Worm (Caenorhabditis elegans) whole organism, L2 larva: ENCODE measurements around the gene C05G5.3.

Experiments
- C34F6.9 ChIP-seq: fragments of 150-350 bp; optimal IDR thresholded peaks from 2 replicates; lab custom pipeline; 2014; ENCODE audit warnings: missing biosample characterization, missing genetic modification characterization
- F13H6.1 ChIP-seq: sonication (generic microtip); optimal IDR thresholded peaks from 2 replicates; lab custom pipeline; 2016; ENCODE audit warnings: missing genetic modification characterization, missing compliant biosample characterization
- alr-1 ChIP-seq: fragments of 150-350 bp; optimal IDR thresholded peaks from 2 replicates; lab custom pipeline; 2014; ENCODE audit warnings: missing biosample characterization, missing genetic modification characterization
- aly-2 ChIP-seq: fragments of 150-350 bp; optimal IDR thresholded peaks from 2 replicates; lab custom pipeline; 2014; ENCODE audit warnings: missing biosample characterization, missing genetic modification characterization
- ama-1 ChIP-seq: fragments of 150-350 bp; optimal IDR thresholded peaks from 2 replicates; lab custom pipeline; 2018; ENCODE audit warnings: inconsistent platforms
- blmp-1 ChIP-seq: sonication (generic microtip); optimal IDR thresholded peaks from 2 replicates; lab custom pipeline; 2017; ENCODE audit warnings: missing genetic modification characterization, mild to moderate bottlenecking, missing compliant biosample characterization, antibody characterized with exemption, moderate library complexity; ENCODE audit not compliant: insufficient read depth
- ceh-16 ChIP-seq: fragments of 150-350 bp; optimal IDR thresholded peaks from 2 replicates; lab custom pipeline; 2014; ENCODE audit warnings: missing biosample characterization, missing genetic modification characterization
- ceh-82 ChIP-seq: fragments of 150-350 bp; optimal IDR thresholded peaks from 2 replicates; lab custom pipeline; 2014; ENCODE audit warnings: missing biosample characterization, missing genetic modification characterization
- crh-2 ChIP-seq: sonication (generic microtip); optimal IDR thresholded peaks from 2 replicates; lab custom pipeline; 2017; ENCODE audit warnings: missing biosample characterization, missing genetic modification characterization
- dmd-4 ChIP-seq: sonication (generic microtip); optimal IDR thresholded peaks from 2 replicates; lab custom pipeline; 2017; ENCODE audit warnings: missing biosample characterization, missing genetic modification characterization
- egl-27 ChIP-seq: sonication (generic microtip); optimal IDR thresholded peaks from 3 replicates; lab custom pipeline; 2017; ENCODE audit warnings: missing biosample characterization, missing genetic modification reagents, missing genetic modification characterization
- elt-1 ChIP-seq: fragments of 150-350 bp; optimal IDR thresholded peaks from 2 replicates; lab custom pipeline; 2014; ENCODE audit warnings: missing biosample characterization, missing genetic modification characterization
- elt-3 ChIP-seq: sonication (generic microtip); optimal IDR thresholded peaks from 2 replicates; lab custom pipeline; 2017; ENCODE audit warnings: missing biosample characterization, missing genetic modification characterization
- fos-1 ChIP-seq: fragments of 150-350 bp; optimal IDR thresholded peaks from 2 replicates; lab custom pipeline; 2014; ENCODE audit warnings: missing biosample characterization, missing genetic modification characterization
- gmeb-1 ChIP-seq: fragments of 150-350 bp; optimal IDR thresholded peaks from 2 replicates; lab custom pipeline; 2014; ENCODE audit warnings: missing biosample characterization, missing genetic modification characterization
- lin-11 ChIP-seq: fragments of 150-350 bp; sonication (generic microtip); optimal IDR thresholded peaks from 2 replicates; lab custom pipeline; 2014; ENCODE audit warnings: missing biosample characterization, missing genetic modification characterization, inconsistent platforms, mixed read lengths
- lsy-2 ChIP-seq, 2 experiments: fragments of 150-350 bp in 1 of 2; sonication (generic microtip) in 1 of 2; optimal IDR thresholded peaks; 2 replicates each; lab custom pipeline; 2014 to 2017; ENCODE audit warnings: missing biosample characterization in 2 of 2, missing genetic modification characterization in 2 of 2
- mab-5 ChIP-seq: fragments of 150-350 bp; optimal IDR thresholded peaks from 2 replicates; lab custom pipeline; 2014; ENCODE audit warnings: missing biosample characterization, missing genetic modification characterization
- mbf-1 ChIP-seq: sonication (generic microtip); optimal IDR thresholded peaks from 2 replicates; lab custom pipeline; 2017; ENCODE audit warnings: missing biosample characterization, missing genetic modification characterization
- mdl-1 ChIP-seq, 2 experiments: fragments of 150-350 bp in 1 of 2; sonication (generic microtip) in 1 of 2; optimal IDR thresholded peaks; 2 replicates each; lab custom pipeline; 2017; ENCODE audit warnings: missing biosample characterization in 2 of 2, missing genetic modification characterization in 2 of 2
- nhr-10 ChIP-seq: sonication (generic microtip); optimal IDR thresholded peaks from 2 replicates; lab custom pipeline; 2017; ENCODE audit warnings: missing biosample characterization, missing genetic modification characterization
- nhr-11 ChIP-seq: fragments of 150-350 bp; optimal IDR thresholded peaks from 2 replicates; lab custom pipeline; 2014; ENCODE audit warnings: missing biosample characterization, missing genetic modification characterization
- nhr-129 ChIP-seq: fragments of 150-350 bp; optimal IDR thresholded peaks from 2 replicates; lab custom pipeline; 2014; ENCODE audit warnings: missing biosample characterization, missing genetic modification characterization
- nhr-21 ChIP-seq: fragments of 150-350 bp; optimal IDR thresholded peaks from 2 replicates; lab custom pipeline; 2014; ENCODE audit warnings: missing biosample characterization, missing genetic modification characterization
- nhr-23 ChIP-seq: fragments of 150-350 bp; optimal IDR thresholded peaks from 2 replicates; lab custom pipeline; 2014; ENCODE audit warnings: missing biosample characterization, missing genetic modification reagents, missing genetic modification characterization
- nhr-237 ChIP-seq: fragments of 150-350 bp; optimal IDR thresholded peaks from 2 replicates; lab custom pipeline; 2014; ENCODE audit warnings: missing biosample characterization, missing genetic modification characterization
- nhr-25 ChIP-seq: fragments of 150-350 bp; sonication (generic microtip); optimal IDR thresholded peaks from 3 replicates; lab custom pipeline; 2014; ENCODE audit warnings: missing biosample characterization, missing genetic modification characterization
- peb-1 ChIP-seq: fragments of 150-350 bp; optimal IDR thresholded peaks from 2 replicates; lab custom pipeline; 2014; ENCODE audit warnings: missing biosample characterization, missing genetic modification characterization
- sem-4 ChIP-seq: fragments of 150-350 bp; optimal IDR thresholded peaks from 2 replicates; lab custom pipeline; 2014; ENCODE audit warnings: missing biosample characterization, missing genetic modification reagents, missing genetic modification characterization
- skn-1 ChIP-seq: sonication (generic microtip); optimal IDR thresholded peaks from 2 replicates; lab custom pipeline; 2017; ENCODE audit warnings: missing biosample characterization, missing genetic modification characterization
- sma-3 ChIP-seq: sonication (generic microtip); optimal IDR thresholded peaks from 2 replicates; lab custom pipeline; 2016; ENCODE audit warnings: missing genetic modification reagents, missing genetic modification characterization, missing compliant biosample characterization
- sma-9 ChIP-seq, 2 experiments: fragments of 150-350 bp in 1 of 2; sonication (generic microtip) in 1 of 2; optimal IDR thresholded peaks; 2 replicates each; lab custom pipeline; 2014 to 2016; ENCODE audit warnings: missing genetic modification characterization in 2 of 2, mild to moderate bottlenecking in 1 of 2, missing biosample characterization in 1 of 2, missing compliant biosample characterization in 1 of 2, missing genetic modification reagents in 1 of 2, moderate library complexity in 1 of 2
- snpc-4 ChIP-seq: fragments of 150-350 bp; optimal IDR thresholded peaks from 2 replicates; lab custom pipeline; 2014; ENCODE audit warnings: missing biosample characterization, missing genetic modification characterization
- unc-39 ChIP-seq: fragments of 150-350 bp; optimal IDR thresholded peaks from 2 replicates; lab custom pipeline; 2014; ENCODE audit warnings: missing biosample characterization, missing genetic modification characterization
- unc-55 ChIP-seq: fragments of 150-350 bp; sonication (generic microtip); optimal IDR thresholded peaks from 3 replicates; lab custom pipeline; 2014; ENCODE audit warnings: missing biosample characterization, missing genetic modification reagents, missing genetic modification characterization
- unc-62 ChIP-seq: fragments of 150-350 bp; optimal IDR thresholded peaks from 2 replicates; lab custom pipeline; 2014; ENCODE audit warnings: missing biosample characterization, missing genetic modification reagents, missing genetic modification characterization
- zag-1 ChIP-seq: fragments of 150-350 bp; optimal IDR thresholded peaks from 2 replicates; lab custom pipeline; 2014; ENCODE audit warnings: missing biosample characterization, missing genetic modification characterization
- ztf-1 ChIP-seq: fragments of 200-800 bp; sonication (Bioruptor generic); conservative IDR thresholded peaks from 2 replicates; pipeline ENCODE4 v1.3.6; 2022; ENCODE audit warnings: missing genetic modification characterization, missing compliant biosample characterization
- ztf-11 ChIP-seq: sonication (generic microtip); optimal IDR thresholded peaks from 2 replicates; lab custom pipeline; 2017; ENCODE audit warnings: missing biosample characterization, missing genetic modification characterization
- ztf-4 ChIP-seq: fragments of 150-350 bp; optimal IDR thresholded peaks from 2 replicates; lab custom pipeline; 2014; ENCODE audit warnings: missing biosample characterization, missing genetic modification characterization

The C05G5.3 gene

ce11 chrX:14706698-14707285 lies 45.0 kb downstream of the C05G5.3 start, which contains the start of gene tmem-184:
tmem-184 (minus strand) TSS chrX:14706861.
- no peak for TF ChIP-seq aly-2 (tag; lab: Kevin White, UChicago)
- TF ChIP-seq ama-1 (lab: Kevin White, UChicago), result no peak
- no peak for TF ChIP-seq unc-62 (GFP tag; lab: Kevin White, UChicago)
- no peak for TF ChIP-seq ceh-82 (tag; lab: Kevin White, UChicago)
- TF ChIP-seq dmd-4 (tag; lab: Kevin White, UChicago), result no peak
- TF ChIP-seq nhr-237 (tag; lab: Kevin White, UChicago), result no peak
- no peak for TF ChIP-seq alr-1 (tag; lab: Kevin White, UChicago)
- no peak for TF ChIP-seq ceh-16
- TF ChIP-seq unc-55 (GFP tag; lab: Kevin White, UChicago), result no peak
- TF ChIP-seq lin-11 (tag; lab: Kevin White, UChicago), result no peak
- no peak for TF ChIP-seq nhr-11
- TF ChIP-seq nhr-25 (tag; lab: Kevin White, UChicago), result no peak
- TF ChIP-seq sma-9 (GFP tag; optimal IDR thresholded peaks at IDR 0.05; lab: Kevin White, UChicago), result peak; percentile 70
- no peak for TF ChIP-seq sma-9 (tag; optimal IDR thresholded peaks at IDR 0.05; lab: Kevin White, UChicago)
- TF ChIP-seq nhr-10, result no peak
- TF ChIP-seq sem-4 (tag; lab: Kevin White, UChicago), result no peak
- peak; percentile 29 for TF ChIP-seq nhr-129 (tag; lab: Kevin White, UChicago)
- TF ChIP-seq C34F6.9 (tag; lab: Kevin White, UChicago), result peak; percentile 22
- no peak for TF ChIP-seq mbf-1 (tag; lab: Kevin White, UChicago)
- peak; percentile 0 for TF ChIP-seq nhr-21 (tag; lab: Kevin White, UChicago)
- no peak for TF ChIP-seq nhr-23 (tag; lab: Kevin White, UChicago)
- TF ChIP-seq mab-5 (tag; lab: Kevin White, UChicago), result no peak
- no peak for TF ChIP-seq peb-1 (tag; lab: Kevin White, UChicago)
- peak; percentile 89 for TF ChIP-seq fos-1
- peak; percentile 1 for TF ChIP-seq sma-3 (GFP tag; lab: Kevin White, UChicago)
- TF ChIP-seq F13H6.1 (tag; lab: Kevin White, UChicago), result peak; percentile 7
- no peak for TF ChIP-seq gmeb-1 (tag; lab: Kevin White, UChicago)
- TF ChIP-seq unc-39, result no peak
- TF ChIP-seq elt-3, result no peak
- TF ChIP-seq crh-2 (tag; lab: Kevin White, UChicago), result peak; percentile 66
- TF ChIP-seq egl-27 (tag; lab: Kevin White, UChicago), result no peak
- TF ChIP-seq lsy-2 (tag; optimal IDR thresholded peaks at IDR 0.05; lab: Kevin White, UChicago), result peak in 1 of 2 experiments; percentile 4
- no peak for TF ChIP-seq ztf-11 (tag; lab: Kevin White, UChicago)
- no peak for TF ChIP-seq blmp-1 (tag; lab: Kevin White, UChicago)

ce11 chrX:14704933-14705332 lies 46.9 kb downstream of the C05G5.3 start:
- peak; percentile 31 for TF ChIP-seq snpc-4 (tag; lab: Kevin White, UChicago)
- TF ChIP-seq elt-1 (tag; lab: Kevin White, UChicago), result no peak
- no peak for TF ChIP-seq C34F6.9 (tag; lab: Kevin White, UChicago)

- TF ChIP-seq sma-3 (GFP tag; lab: Kevin White, UChicago) (no peak), lin-11 (tag; lab: Kevin White, UChicago) (no peak), C34F6.9 (tag; lab: Kevin White, UChicago) (no peak), ztf-11 (tag; lab: Kevin White, UChicago) (no peak), unc-62 (GFP tag; lab: Kevin White, UChicago) (no peak), aly-2 (tag; lab: Kevin White, UChicago) (no peak), nhr-11 (no peak), snpc-4 (tag; lab: Kevin White, UChicago) (no peak), mdl-1 (tag; optimal IDR thresholded peaks at IDR 0.05; lab: Kevin White, UChicago) (no peak), elt-1 (tag; lab: Kevin White, UChicago) (no peak), ztf-4 (tag; lab: Kevin White, UChicago) (no peak), mbf-1 (tag; lab: Kevin White, UChicago) (no peak), nhr-129 (tag; lab: Kevin White, UChicago) (no peak), unc-39 (no peak), ztf-1 (GFP tag; lab: Robert Waterston, UW) (no peak), alr-1 (tag; lab: Kevin White, UChicago) (no peak), skn-1 (tag; lab: Kevin White, UChicago) (no peak), nhr-23 (tag; lab: Kevin White, UChicago) (no peak), zag-1 (tag; lab: Kevin White, UChicago) (no peak)
Measured at ce11 chrX:14701490-14701889, 50.3 kb downstream of the C05G5.3 start, which contains the start of gene F40E10.5. F40E10.5 (plus strand) TSS chrX:14701790.
